Fruit fly (Drosophila melanogaster): ENCODE data around the gene p38a.

The p38a gene

DNA sequence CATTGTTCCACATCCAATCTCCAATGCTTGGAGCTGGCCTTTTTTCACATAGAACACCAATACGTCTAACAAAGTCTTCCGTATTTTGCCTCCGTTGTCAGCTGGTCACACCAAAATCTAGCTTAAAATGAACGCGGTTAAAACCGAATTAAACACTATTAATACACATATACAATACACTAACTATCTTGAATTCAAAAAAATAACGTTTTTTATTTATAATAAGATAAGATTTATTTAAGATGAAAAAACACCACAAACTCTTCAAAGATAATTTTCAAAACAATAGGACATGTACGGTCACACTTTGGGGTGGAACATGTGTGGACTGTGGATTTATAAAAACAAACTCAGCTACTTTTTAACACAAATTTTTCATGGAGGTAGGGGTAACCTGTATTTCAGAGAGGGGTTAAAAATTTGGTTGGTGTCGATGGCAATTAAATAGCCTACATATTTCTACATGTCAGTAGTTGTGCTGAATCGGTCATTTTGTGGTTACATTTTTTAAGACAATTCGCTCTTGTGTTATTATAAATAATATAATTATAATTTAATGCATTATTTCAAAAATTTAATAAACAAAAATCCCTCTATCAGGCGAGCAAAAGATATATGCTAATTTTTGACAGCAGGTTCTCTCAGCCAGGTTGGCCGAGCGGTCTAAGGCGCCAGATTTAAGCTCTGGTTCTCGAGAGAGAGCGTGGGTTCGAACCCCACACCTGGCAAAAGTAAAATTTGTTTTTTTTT, 39.6 kb downstream of the p38a start, which contains the start of gene CG13605 (continued):
- TF ChIP-seq lov (optimal IDR thresholded peaks at IDR 0.05) (no peak), lov (GFP tag; IDR thresholded peaks at IDR 0.05) (0 out of 3 replicates have a peak, but pooled peaks have one; percentile 73), sens (GFP tag) (peak; percentile 79), Fer1 (GFP tag; optimal IDR thresholded peaks at IDR 0.05) (peak; percentile 89), p53 (GFP tag; optimal IDR thresholded peaks at IDR 0.05) (no peak), gce (GFP tag; IDR thresholded peaks at IDR 0.05) (peak; percentile 54; the same call in 1 of the 3 replicates), CG15514 (GFP tag; optimal IDR thresholded peaks at IDR 0.05) (peak; percentile 80), CG4730 (GFP tag; IDR thresholded peaks at IDR 0.05) (peak; percentile 48; the same call in 1 of the 2 replicates), CG10543 (GFP tag; optimal IDR thresholded peaks at IDR 0.05) (peak; percentile 42), dan (GFP tag; IDR thresholded peaks at IDR 0.05) (no peak), CoRest (tag; optimal IDR thresholded peaks at IDR 0.05) (peak; percentile 77), HLH3B (GFP tag; IDR thresholded peaks at IDR 0.05) (peak; percentile 76), chm (GFP tag; IDR thresholded peaks at IDR 0.05) (peak; percentile 75; the same call in 1 of the 2 replicates), CG2199 (GFP tag; IDR thresholded peaks at IDR 0.05) (0 out of 3 replicates have a peak, but pooled peaks have one; percentile 17), Mes4 (GFP tag; optimal IDR thresholded peaks at IDR 0.05) (peak; percentile 22), CG11695 (GFP tag; IDR thresholded peaks at IDR 0.05) (peak; percentile 81), CG13775 (GFP tag; optimal IDR thresholded peaks at IDR 0.05) (peak; percentile 63), NFAT (GFP tag; IDR thresholded peaks at IDR 0.05) (peak; percentile 89), schlank (tag; optimal IDR thresholded peaks at IDR 0.05) (peak; percentile 55), CG9727 (GFP tag; optimal IDR thresholded peaks at IDR 0.05) (peak; percentile 71), CG9797 (GFP tag; optimal IDR thresholded peaks at IDR 0.05) (peak; percentile 90), klu (GFP tag; IDR thresholded peaks at IDR 0.05) (peak; percentile 46; the same call in 1 of the 2 replicates), org-1 (GFP tag; optimal IDR thresholded peaks at IDR 0.05) (peak; percentile 58), so (GFP tag; IDR thresholded peaks at IDR 0.05) (no peak), CG10959 (GFP tag; IDR thresholded peaks at IDR 0.05) (no peak), CG17568 (GFP tag; optimal IDR thresholded peaks at IDR 0.05) (peak; percentile 79), Hey (tag; optimal IDR thresholded peaks at IDR 0.05) (no peak), Stat92E (GFP tag; optimal IDR thresholded peaks at IDR 0.05) (peak in 1 of 3 experiments; percentile 64), ci (GFP tag; IDR thresholded peaks at IDR 0.05) (peak; percentile 80), CG10267 (tag; optimal IDR thresholded peaks at IDR 0.05) (peak; percentile 72), pb (GFP tag; optimal IDR thresholded peaks at IDR 0.05) (no peak), bowl (GFP tag; IDR thresholded peaks at IDR 0.05) (0 out of 2 replicates have a peak, but pooled peaks have one; percentile 13), Atf6 (GFP tag; IDR thresholded peaks at IDR 0.05) (peak; percentile 69), tx (GFP tag; optimal IDR thresholded peaks at IDR 0.05) (peak; percentile 19), CG7372 (GFP tag; IDR thresholded peaks at IDR 0.05) (no peak), Sox102F (GFP tag; optimal IDR thresholded peaks at IDR 0.05) (peak; percentile 82), ind (GFP tag; optimal IDR thresholded peaks at IDR 0.05) (peak; percentile 76), E2f1 (GFP tag; IDR thresholded peaks at IDR 0.05) (peak; percentile 37; the same call in 1 of the 2 replicates), esg (GFP tag; conservative IDR thresholded peaks at IDR 0.05) (no peak), Six4 (GFP tag; optimal IDR thresholded peaks at IDR 0.05) (peak; percentile 52), CG17385 (GFP tag; optimal IDR thresholded peaks at IDR 0.05) (peak; percentile 70), kay (GFP tag; optimal IDR thresholded peaks at IDR 0.05) (peak; percentile 48), CG34422 (GFP tag; IDR thresholded peaks at IDR 0.05) (peak; percentile 74; the same call in 2 of the 3 replicates), cad (GFP tag; optimal IDR thresholded peaks at IDR 0.05) (no peak), CG17186 (GFP tag; optimal IDR thresholded peaks at IDR 0.05) (no peak), CG4617 (GFP tag; optimal IDR thresholded peaks at IDR 0.05; ENCODE audit: borderline replicate concordance) (peak; percentile 80), Abd-B (GFP tag; optimal IDR thresholded peaks at IDR 0.05) (peak; percentile 50), CG3163 (GFP tag; optimal IDR thresholded peaks at IDR 0.05) (peak; percentile 37), CG11247 (GFP tag; IDR thresholded peaks at IDR 0.05) (peak; percentile 62)
